Worm (Caenorhabditis elegans) whole organism, L4/young adult: ENCODE measurements around the gene C26E1.2.

Experiments used
- W03F9.2 ChIP-seq: fragments of 150-350 bp; optimal IDR thresholded peaks from 2 replicates; lab custom pipeline; 2014; ENCODE audit warnings: missing biosample characterization, missing genetic modification characterization
- dao-5 ChIP-seq: sonication (generic microtip); optimal IDR thresholded peaks from 2 replicates; lab custom pipeline; 2016; ENCODE audit warnings: missing genotype, missing genetic modification characterization, moderate library complexity, missing compliant biosample characterization
- him-1 ChIP-seq: sonication (generic microtip); optimal IDR thresholded peaks from 2 replicates; lab custom pipeline; 2016; ENCODE audit warnings: missing genotype, missing genetic modification reagents, missing genetic modification characterization, missing compliant biosample characterization

DNA sequence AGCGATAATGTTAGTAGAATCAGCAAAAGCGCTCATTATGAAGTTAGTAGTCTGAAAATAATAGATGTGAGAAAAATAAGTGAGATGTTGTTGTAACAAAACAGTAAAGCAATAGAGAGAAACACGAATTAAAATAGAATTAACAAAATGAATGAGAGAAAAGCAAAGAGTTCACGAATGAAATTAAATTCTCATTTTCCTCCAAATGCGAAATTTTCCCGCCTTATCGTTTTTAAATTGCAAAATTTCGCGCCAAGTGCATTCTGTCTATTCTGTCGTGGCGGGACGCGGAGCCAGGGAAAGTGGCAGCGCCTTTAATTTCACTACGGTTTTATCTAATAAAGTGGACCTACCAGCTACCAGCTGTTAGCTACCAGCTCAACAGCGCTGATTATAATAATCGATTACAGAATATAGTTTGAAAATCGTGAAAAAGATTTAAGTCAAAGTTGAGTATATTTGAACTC, 7.3 kb downstream of the C26E1.2 start, which contains the start of gene nasp-2:
- TF ChIP-seq W03F9.2 (tag; lab: Kevin White, UChicago), result peak; percentile 52
- TF ChIP-seq him-1 (tag; lab: Kevin White, UChicago), result no peak
- no peak for TF ChIP-seq dao-5 (tag; lab: Kevin White, UChicago)
